Worm (Caenorhabditis elegans) whole organism, mixed stage, embryonic: ENCODE data around the gene F27D9.7.
A peak's percentile ranks its signal among the peaks of the same experiment; 100 is the strongest.

Source experiments
- M03D4.4 ChIP-seq: sonication (generic microtip); optimal IDR thresholded peaks from 2 replicates; lab custom pipeline; 2017; ENCODE audit warnings: mild to moderate bottlenecking, missing genetic modification characterization, missing compliant biosample characterization
- bed-3 ChIP-seq: fragments of 200-800 bp; sonication (Bioruptor generic); optimal IDR thresholded peaks from 3 replicates; lab custom pipeline; 2018; ENCODE audit warnings: mild to moderate bottlenecking, missing genetic modification characterization, moderate library complexity, missing compliant biosample characterization
- blmp-1 ChIP-seq: fragments of 150-350 bp; optimal IDR thresholded peaks from 2 replicates; lab custom pipeline; 2014; ENCODE audit warnings: missing biosample characterization, missing genetic modification characterization
- ceh-39 ChIP-seq: fragments of 150-350 bp; optimal IDR thresholded peaks from 2 replicates; lab custom pipeline; 2014; ENCODE audit warnings: missing biosample characterization, missing genetic modification characterization
- ceh-43 ChIP-seq: fragments of 200-800 bp; sonication (Bioruptor generic); optimal IDR thresholded peaks from 2 replicates; lab custom pipeline; 2018; ENCODE audit warnings: mild to moderate bottlenecking, missing genetic modification characterization, moderate library complexity, missing compliant biosample characterization
- ceh-83 ChIP-seq: fragments of 200-800 bp; sonication (Bioruptor generic); optimal IDR thresholded peaks from 2 replicates; lab custom pipeline; 2018; ENCODE audit warnings: mild to moderate bottlenecking, missing genetic modification characterization, missing compliant biosample characterization
- ces-1 ChIP-seq: fragments of 150-350 bp; optimal IDR thresholded peaks from 2 replicates; lab custom pipeline; 2014; ENCODE audit warnings: missing biosample characterization, missing genetic modification reagents, missing genetic modification characterization
- cnd-1 ChIP-seq: fragments of 200-800 bp; sonication (Bioruptor generic); optimal IDR thresholded peaks from 2 replicates; lab custom pipeline; 2018; ENCODE audit warnings: mild to moderate bottlenecking, missing genetic modification characterization, missing compliant biosample characterization
- drap-1 ChIP-seq: fragments of 200-800 bp; sonication (Bioruptor generic); optimal IDR thresholded peaks from 3 replicates; lab custom pipeline; 2018; ENCODE audit warnings: mild to moderate bottlenecking, missing genetic modification characterization, missing compliant biosample characterization
- elt-3 ChIP-seq: fragments of 150-350 bp; optimal IDR thresholded peaks from 2 replicates; lab custom pipeline; 2014; ENCODE audit warnings: missing biosample characterization, missing genetic modification characterization
- flh-1 ChIP-seq: fragments of 200-800 bp; sonication (Bioruptor generic); optimal IDR thresholded peaks from 2 replicates; lab custom pipeline; 2018; ENCODE audit warnings: mild to moderate bottlenecking, missing genetic modification characterization, moderate library complexity, missing compliant biosample characterization
- ham-2 ChIP-seq: fragments of 200-800 bp; sonication (Bioruptor generic); optimal IDR thresholded peaks from 2 replicates; lab custom pipeline; 2018; ENCODE audit warnings: mild to moderate bottlenecking, missing genetic modification characterization, missing compliant biosample characterization
- hlh-1 ChIP-seq: fragments of 150-350 bp; optimal IDR thresholded peaks from 2 replicates; lab custom pipeline; 2014; ENCODE audit warnings: missing biosample characterization, missing genetic modification reagents, missing genetic modification characterization
- lin-13 ChIP-seq: fragments of 150-350 bp; optimal IDR thresholded peaks from 2 replicates; lab custom pipeline; 2014; ENCODE audit warnings: missing biosample characterization, missing genetic modification characterization
- lin-32 ChIP-seq: fragments of 200-800 bp; sonication (Bioruptor generic); optimal IDR thresholded peaks from 2 replicates; lab custom pipeline; 2018; ENCODE audit warnings: mild to moderate bottlenecking, missing genetic modification characterization, missing compliant biosample characterization
- lsy-2 ChIP-seq: fragments of 150-350 bp; optimal IDR thresholded peaks from 2 replicates; lab custom pipeline; 2014; ENCODE audit warnings: missing biosample characterization, missing genetic modification characterization
- mab-5 ChIP-seq: fragments of 150-350 bp; optimal IDR thresholded peaks from 2 replicates; lab custom pipeline; 2014; ENCODE audit warnings: missing biosample characterization, missing genetic modification characterization
- mep-1 ChIP-seq: fragments of 150-350 bp; optimal IDR thresholded peaks from 2 replicates; lab custom pipeline; 2017; ENCODE audit warnings: missing biosample characterization, missing genetic modification reagents, missing genetic modification characterization, inconsistent platforms
- mls-2 ChIP-seq: sonication (generic microtip); optimal IDR thresholded peaks from 2 replicates; lab custom pipeline; 2016; ENCODE audit warnings: mild to moderate bottlenecking, missing genetic modification characterization, moderate library complexity, missing compliant biosample characterization
- nhr-12 ChIP-seq: fragments of 150-350 bp; optimal IDR thresholded peaks from 2 replicates; lab custom pipeline; 2014; ENCODE audit warnings: missing biosample characterization, missing genetic modification characterization
- nhr-2 ChIP-seq: fragments of 150-350 bp; optimal IDR thresholded peaks from 2 replicates; lab custom pipeline; 2014; ENCODE audit warnings: missing biosample characterization, missing genetic modification characterization
- nhr-237 ChIP-seq: fragments of 150-350 bp; optimal IDR thresholded peaks from 2 replicates; lab custom pipeline; 2014; ENCODE audit warnings: missing biosample characterization, missing genetic modification characterization
- nhr-28 ChIP-seq: fragments of 150-350 bp; optimal IDR thresholded peaks from 2 replicates; lab custom pipeline; 2014; ENCODE audit warnings: missing biosample characterization, missing genetic modification characterization
- nhr-76 ChIP-seq: sonication (generic microtip); optimal IDR thresholded peaks from 2 replicates; lab custom pipeline; 2017; ENCODE audit warnings: missing biosample characterization, missing genetic modification characterization
- pha-4 ChIP-seq: fragments of 150-350 bp; optimal IDR thresholded peaks from 2 replicates; lab custom pipeline; 2018; ENCODE audit warnings: missing biosample characterization, missing genetic modification reagents, missing genetic modification characterization
- sem-2 ChIP-seq: fragments of 200-800 bp; sonication (Bioruptor generic); optimal IDR thresholded peaks from 2 replicates; lab custom pipeline; 2018; ENCODE audit warnings: mild to moderate bottlenecking, missing genetic modification characterization, missing compliant biosample characterization
- sptf-1 ChIP-seq: sonication (generic microtip); optimal IDR thresholded peaks from 2 replicates; lab custom pipeline; 2017; ENCODE audit warnings: mild to moderate bottlenecking, missing genetic modification characterization, moderate library complexity, missing compliant biosample characterization
- tbx-8 ChIP-seq: fragments of 200-800 bp; sonication (Bioruptor generic); optimal IDR thresholded peaks from 2 replicates; lab custom pipeline; 2018; ENCODE audit warnings: mild to moderate bottlenecking, missing genetic modification characterization, moderate library complexity, missing compliant biosample characterization
- unc-120 ChIP-seq: sonication (generic microtip); optimal IDR thresholded peaks from 2 replicates; lab custom pipeline; 2017; ENCODE audit warnings: missing genetic modification characterization, missing compliant biosample characterization; ENCODE audit not compliant: poor library complexity, severe bottlenecking
- unc-39 ChIP-seq: fragments of 150-350 bp; optimal IDR thresholded peaks from 2 replicates; lab custom pipeline; 2014; ENCODE audit warnings: missing biosample characterization, missing genetic modification characterization
- unc-62 ChIP-seq: fragments of 150-350 bp; optimal IDR thresholded peaks from 2 replicates; lab custom pipeline; 2014; ENCODE audit warnings: missing biosample characterization, missing genetic modification reagents, missing genetic modification characterization
- zip-8 ChIP-seq: fragments of 150-350 bp; optimal IDR thresholded peaks from 2 replicates; lab custom pipeline; 2014; ENCODE audit warnings: missing biosample characterization, missing genetic modification characterization
- ztf-11 ChIP-seq: fragments of 150-350 bp; optimal IDR thresholded peaks from 2 replicates; lab custom pipeline; 2014; ENCODE audit warnings: missing biosample characterization, missing genetic modification characterization

Gene F27D9.7

DNA sequence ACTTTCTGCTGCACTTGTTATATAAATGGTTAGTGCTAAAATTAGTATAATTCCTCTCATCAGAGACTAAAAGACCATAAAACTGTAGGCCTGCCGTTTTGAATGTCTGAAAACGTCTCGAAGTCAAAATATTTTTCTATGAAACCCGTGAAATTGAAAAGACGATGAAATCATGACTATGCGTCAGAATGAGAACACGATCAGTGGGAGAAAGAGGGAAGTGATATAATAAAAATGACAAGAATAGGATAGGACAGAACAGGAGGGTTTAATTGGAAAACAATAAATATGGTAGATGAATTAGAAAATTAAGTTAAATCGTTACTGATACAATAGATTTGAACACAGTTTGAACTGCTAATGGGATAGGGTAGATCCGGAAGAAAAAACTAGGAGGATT, at the start of gene F27D9.7:
TSS of gene F27D9.7 (minus strand) at position 101 of the 400 bp plus-strand sequence.
- TF ChIP-seq unc-120 (tag; lab: Kevin White, UChicago) (no peak), mep-1 (tag; lab: Kevin White, UChicago) (no peak), nhr-2 (no peak), blmp-1 (no peak), elt-3 (tag; lab: Kevin White, UChicago) (no peak), sem-2 (GFP tag; lab: Kevin White, UChicago) (no peak), lsy-2 (no peak), bed-3 (GFP tag; lab: Kevin White, UChicago) (no peak), nhr-76 (tag; lab: Kevin White, UChicago) (no peak)

DNA sequence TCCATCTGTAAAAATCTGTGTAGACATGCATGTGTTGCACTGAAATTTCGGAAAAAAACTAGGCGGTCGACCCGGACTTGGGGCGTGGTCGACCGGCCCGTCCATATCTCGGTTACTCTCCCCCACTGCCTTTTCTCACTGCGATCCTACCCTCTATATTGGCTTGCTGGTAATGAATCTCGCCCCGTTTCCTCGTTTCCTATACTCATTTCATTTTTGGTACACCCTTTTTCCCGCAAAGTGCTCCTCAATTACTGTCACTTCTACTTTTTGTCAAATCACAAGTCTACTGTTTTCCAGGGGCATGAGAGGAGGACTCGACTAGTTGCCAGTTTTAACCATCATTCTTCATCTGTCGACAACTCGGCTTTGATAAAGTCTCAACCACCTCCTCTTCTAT, 48.4 kb upstream of the F27D9.7 start, which contains the start of gene K09F5.6:
TSS of gene K09F5.6 (plus strand) at position 301 of the 400 bp plus-strand sequence.
- TF ChIP-seq ceh-43 (GFP tag; lab: Kevin White, UChicago), result no peak
- TF ChIP-seq elt-3 (tag; lab: Kevin White, UChicago), result no peak
- TF ChIP-seq ham-2 (GFP tag; lab: Kevin White, UChicago), result no peak
- TF ChIP-seq unc-62 (GFP tag; lab: Kevin White, UChicago), result no peak
- TF ChIP-seq cnd-1 (tag; lab: Kevin White, UChicago), result no peak
- no peak for TF ChIP-seq mep-1 (tag; lab: Kevin White, UChicago)
- TF ChIP-seq nhr-2, result no peak
- TF ChIP-seq lsy-2, result no peak
- no peak for TF ChIP-seq unc-39 (tag; lab: Kevin White, UChicago)
- no peak for TF ChIP-seq nhr-12 (tag; lab: Kevin White, UChicago)
- no peak for TF ChIP-seq nhr-28
- TF ChIP-seq mab-5 (tag; lab: Kevin White, UChicago), result no peak
- TF ChIP-seq ces-1, result no peak
- TF ChIP-seq lin-32 (GFP tag; lab: Kevin White, UChicago), result no peak
- no peak for TF ChIP-seq pha-4
- no peak for TF ChIP-seq hlh-1 (tag; lab: Kevin White, UChicago)
- no peak for TF ChIP-seq ceh-83 (GFP tag; lab: Kevin White, UChicago)

DNA sequence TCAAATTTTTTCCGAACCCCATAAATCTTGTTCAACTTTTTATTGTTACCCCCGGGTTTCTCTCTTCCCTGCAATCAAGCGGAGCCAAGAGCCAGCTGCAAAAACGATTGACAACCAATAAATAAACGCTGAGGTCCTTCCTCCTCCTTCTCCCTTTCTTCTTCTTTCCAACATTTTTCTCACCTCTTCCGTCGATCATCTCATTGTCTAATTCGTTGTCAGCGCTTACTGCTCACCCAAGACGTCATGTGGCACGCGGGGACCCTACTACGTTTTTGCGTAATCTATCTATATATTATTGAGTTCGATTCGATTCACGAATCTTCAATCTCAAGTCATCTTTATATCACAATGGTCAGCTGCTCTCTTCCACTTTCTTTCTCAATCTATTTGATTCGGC, 44.9 kb upstream of the F27D9.7 start:
- no peak for TF ChIP-seq tbx-8
- no peak for TF ChIP-seq lin-13
- no peak for TF ChIP-seq ces-1
- TF ChIP-seq lsy-2, result no peak
- TF ChIP-seq zip-8 (tag; lab: Kevin White, UChicago), result no peak
- peak; percentile 22 for TF ChIP-seq mab-5 (tag; lab: Kevin White, UChicago)
- no peak for TF ChIP-seq nhr-2
- TF ChIP-seq drap-1 (GFP tag; lab: Kevin White, UChicago), result no peak
- peak; percentile 69 for TF ChIP-seq unc-120 (tag; lab: Kevin White, UChicago)
- no peak for TF ChIP-seq nhr-28
- no peak for TF ChIP-seq ham-2 (GFP tag; lab: Kevin White, UChicago)
- peak; percentile 91 for TF ChIP-seq unc-62 (GFP tag; lab: Kevin White, UChicago)
- no peak for TF ChIP-seq lin-32 (GFP tag; lab: Kevin White, UChicago)
- no peak for TF ChIP-seq mep-1 (tag; lab: Kevin White, UChicago)
- TF ChIP-seq nhr-12 (tag; lab: Kevin White, UChicago), result no peak
- TF ChIP-seq sem-2 (GFP tag; lab: Kevin White, UChicago), result no peak
- no peak for TF ChIP-seq nhr-76 (tag; lab: Kevin White, UChicago)
- TF ChIP-seq nhr-237, result no peak
- no peak for TF ChIP-seq sptf-1 (tag; lab: Kevin White, UChicago)
- no peak for TF ChIP-seq cnd-1 (tag; lab: Kevin White, UChicago)
- no peak for TF ChIP-seq mls-2 (tag; lab: Kevin White, UChicago)
- TF ChIP-seq hlh-1 (tag; lab: Kevin White, UChicago), result peak; percentile 82

DNA sequence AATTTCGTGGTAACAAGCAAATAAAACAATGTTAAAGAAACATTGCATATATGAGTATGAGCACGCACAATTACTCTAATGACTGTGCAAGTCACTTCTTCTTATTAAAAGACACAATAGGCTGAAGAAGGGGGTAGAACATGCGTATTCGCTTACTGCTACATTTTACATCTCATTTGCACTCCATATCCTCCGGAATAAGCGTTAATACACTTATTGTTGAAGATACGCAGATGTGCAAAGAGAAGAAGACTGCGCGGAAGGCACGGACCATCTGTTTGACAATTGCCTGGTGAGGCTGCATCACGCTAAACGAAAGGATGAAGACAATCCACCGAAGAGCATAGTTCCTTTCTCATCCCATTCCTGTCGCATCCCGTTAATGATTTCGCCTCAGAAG, 42.3 kb upstream of the F27D9.7 start:
- TF ChIP-seq ceh-43 (GFP tag; lab: Kevin White, UChicago) (peak; percentile 10), flh-1 (GFP tag; lab: Kevin White, UChicago) (no peak), nhr-12 (tag; lab: Kevin White, UChicago) (no peak), ceh-39 (tag; lab: Kevin White, UChicago) (no peak), unc-39 (tag; lab: Kevin White, UChicago) (no peak), unc-62 (GFP tag; lab: Kevin White, UChicago) (no peak), nhr-2 (no peak), lin-32 (GFP tag; lab: Kevin White, UChicago) (peak; percentile 66), nhr-76 (tag; lab: Kevin White, UChicago) (no peak), ceh-83 (GFP tag; lab: Kevin White, UChicago) (no peak), hlh-1 (tag; lab: Kevin White, UChicago) (peak; percentile 59), sptf-1 (tag; lab: Kevin White, UChicago) (no peak), drap-1 (GFP tag; lab: Kevin White, UChicago) (peak; percentile 5), sem-2 (GFP tag; lab: Kevin White, UChicago) (no peak), ces-1 (peak; percentile 99), cnd-1 (tag; lab: Kevin White, UChicago) (peak; percentile 88), ztf-11 (tag; lab: Kevin White, UChicago) (peak; percentile 30), tbx-8 (no peak), blmp-1 (no peak), M03D4.4 (tag; lab: Kevin White, UChicago) (no peak), nhr-237 (no peak), mab-5 (tag; lab: Kevin White, UChicago) (no peak), lin-13 (no peak), lsy-2 (no peak), nhr-28 (no peak), elt-3 (tag; lab: Kevin White, UChicago) (no peak), ham-2 (GFP tag; lab: Kevin White, UChicago) (peak; percentile 63), mep-1 (tag; lab: Kevin White, UChicago) (peak; percentile 29), unc-120 (tag; lab: Kevin White, UChicago) (no peak), pha-4 (no peak), mls-2 (tag; lab: Kevin White, UChicago) (peak; percentile 83)
